Worm (Caenorhabditis elegans) whole organism, L1 larva: ENCODE results near the gene col-152.

Experiments
- C34B4.2 ChIP-seq: sonication (generic microtip); optimal IDR thresholded peaks from 2 replicates; lab custom pipeline; 2017; ENCODE audit warnings: mild to moderate bottlenecking, missing genetic modification characterization, missing compliant biosample characterization
- F16B12.6 ChIP-seq: fragments of 150-350 bp; optimal IDR thresholded peaks from 2 replicates; lab custom pipeline; 2014; ENCODE audit warnings: missing biosample characterization, missing genetic modification characterization
- Y116A8C.19 ChIP-seq: sonication (generic microtip); optimal IDR thresholded peaks from 2 replicates; lab custom pipeline; 2016; ENCODE audit warnings: missing compliant biosample characterization, missing genetic modification characterization, borderline replicate concordance
- aha-1 ChIP-seq: fragments of 150-350 bp; optimal IDR thresholded peaks from 2 replicates; lab custom pipeline; 2014; ENCODE audit warnings: missing biosample characterization, missing genetic modification characterization
- alr-1 ChIP-seq: fragments of 200-800 bp; sonication (Bioruptor generic); optimal IDR thresholded peaks from 2 replicates; lab custom pipeline; 2018; ENCODE audit warnings: borderline replicate concordance, mild to moderate bottlenecking, missing genetic modification characterization, missing compliant biosample characterization
- aly-2 ChIP-seq: fragments of 150-350 bp; optimal IDR thresholded peaks from 2 replicates; lab custom pipeline; 2014; ENCODE audit warnings: missing biosample characterization, missing genetic modification characterization
- ama-1 ChIP-seq: fragments of 150-350 bp; optimal IDR thresholded peaks from 2 replicates; lab custom pipeline; 2014
- ceh-63 ChIP-seq: fragments of 200-800 bp; sonication (Bioruptor generic); optimal IDR thresholded peaks from 2 replicates; lab custom pipeline; 2018; ENCODE audit warnings: mild to moderate bottlenecking, missing genetic modification characterization, missing compliant biosample characterization
- ceh-8 ChIP-seq: fragments of 200-800 bp; sonication (Bioruptor generic); optimal IDR thresholded peaks from 2 replicates; lab custom pipeline; 2018; ENCODE audit warnings: mild to moderate bottlenecking, missing genetic modification characterization, moderate library complexity, missing compliant biosample characterization
- ceh-88 ChIP-seq: fragments of 200-800 bp; sonication (Bioruptor generic); IDR thresholded peaks from 2 replicates; pipeline ENCODE4 v1.3.6; 2022; ENCODE audit warnings: missing genetic modification characterization, missing compliant biosample characterization
- ceh-90 ChIP-seq: sonication (generic microtip); optimal IDR thresholded peaks from 2 replicates; lab custom pipeline; 2016; ENCODE audit warnings: missing genetic modification characterization, missing compliant biosample characterization
- dsc-1 ChIP-seq: sonication (generic microtip); optimal IDR thresholded peaks from 2 replicates; lab custom pipeline; 2016; ENCODE audit warnings: mild to moderate bottlenecking, missing genetic modification characterization, missing compliant biosample characterization
- efl-1 ChIP-seq, 4 experiments: fragments of 150-350 bp; optimal IDR thresholded peaks in 3 of 4; peaks in 1 of 4; 1 replicate in 1 of 4; 2 replicates in 3 of 4; lab custom pipeline; 2014; ENCODE audit warnings: missing biosample characterization in 2 of 4, missing genetic modification characterization in 2 of 4, missing genetic modification reagents in 2 of 4
- egl-13 ChIP-seq: sonication (generic microtip); optimal IDR thresholded peaks from 2 replicates; lab custom pipeline; 2016; ENCODE audit warnings: missing genotype, missing genetic modification reagents, missing genetic modification characterization, missing compliant biosample characterization
- elt-3 ChIP-seq, 6 experiments: fragments of 150-350 bp in 1 of 6; sonication (generic microtip); optimal IDR thresholded peaks; 2 replicates each; lab custom pipeline; 2017 to 2018; ENCODE audit warnings: missing biosample characterization in 6 of 6, missing genetic modification characterization in 6 of 6, inconsistent platforms in 1 of 6
- fkh-10 ChIP-seq: sonication (generic microtip); optimal IDR thresholded peaks from 2 replicates; lab custom pipeline; 2017; ENCODE audit warnings: missing biosample characterization, missing genetic modification reagents, missing genetic modification characterization
- fkh-4 ChIP-seq: sonication (generic microtip); optimal IDR thresholded peaks from 2 replicates; lab custom pipeline; 2016; ENCODE audit warnings: missing compliant biosample characterization, missing genetic modification characterization, borderline replicate concordance
- fos-1 ChIP-seq: fragments of 150-350 bp; optimal IDR thresholded peaks from 2 replicates; lab custom pipeline; 2014; ENCODE audit warnings: missing biosample characterization, missing genetic modification characterization
- hlh-4 ChIP-seq: sonication (generic microtip); optimal IDR thresholded peaks from 2 replicates; lab custom pipeline; 2016; ENCODE audit warnings: mild to moderate bottlenecking, missing genetic modification characterization, missing compliant biosample characterization
- hpl-2 ChIP-seq: fragments of 150-350 bp; optimal IDR thresholded peaks from 2 replicates; lab custom pipeline; 2014; ENCODE audit warnings: missing biosample characterization, missing genetic modification reagents, missing genetic modification characterization
- irx-1 ChIP-seq: sonication (generic microtip); optimal IDR thresholded peaks from 2 replicates; lab custom pipeline; 2016; ENCODE audit warnings: missing genetic modification characterization, missing compliant biosample characterization
- isw-1 ChIP-seq: fragments of 200-800 bp; sonication (Bioruptor generic); IDR thresholded peaks from 2 replicates; pipeline ENCODE4 v1.3.6; 2022; ENCODE audit warnings: missing genetic modification characterization, missing compliant biosample characterization
- lin-13 ChIP-seq: fragments of 150-350 bp; optimal IDR thresholded peaks from 2 replicates; lab custom pipeline; 2014; ENCODE audit warnings: missing biosample characterization, missing genetic modification reagents, missing genetic modification characterization
- lin-14 ChIP-seq: fragments of 200-800 bp; sonication (Bioruptor generic); optimal IDR thresholded peaks from 2 replicates; lab custom pipeline; 2018; ENCODE audit warnings: mild to moderate bottlenecking, missing genetic modification characterization, moderate library complexity, missing compliant biosample characterization
- lin-15B ChIP-seq: fragments of 150-350 bp; sonication (generic microtip); optimal IDR thresholded peaks from 3 replicates; lab custom pipeline; 2014; ENCODE audit warnings: missing biosample characterization, missing genetic modification characterization
- lin-35 ChIP-seq, 2 experiments: fragments of 150-350 bp; optimal IDR thresholded peaks; 2 replicates each; lab custom pipeline; 2014; ENCODE audit warnings: missing biosample characterization in 2 of 2, missing genetic modification characterization in 2 of 2, missing genetic modification reagents in 2 of 2
- lin-39 ChIP-seq: fragments of 150-350 bp; optimal IDR thresholded peaks from 2 replicates; lab custom pipeline; 2014; ENCODE audit warnings: missing biosample characterization, missing genetic modification reagents, missing genetic modification characterization
- lir-3 ChIP-seq: sonication (generic microtip); optimal IDR thresholded peaks from 2 replicates; lab custom pipeline; 2016; ENCODE audit warnings: mild to moderate bottlenecking, missing genetic modification characterization, moderate library complexity, missing compliant biosample characterization; ENCODE audit not compliant: poor library complexity
- mab-9 ChIP-seq: fragments of 200-800 bp; sonication (Bioruptor generic); IDR thresholded peaks from 2 replicates; pipeline ENCODE4 v1.3.6; 2022; ENCODE audit warnings: missing genetic modification reagents, missing genetic modification characterization, missing compliant biosample characterization
- mdl-1 ChIP-seq, 2 experiments: fragments of 150-350 bp; optimal IDR thresholded peaks; 2 replicates each; lab custom pipeline; 2014 to 2017; ENCODE audit warnings: missing biosample characterization in 2 of 2, missing genetic modification characterization in 2 of 2, inconsistent platforms in 1 of 2
- nhr-19 ChIP-seq: fragments of 200-800 bp; sonication (Bioruptor generic); conservative IDR thresholded peaks from 2 replicates; pipeline ENCODE4 v1.3.6; 2022; ENCODE audit warnings: missing genetic modification characterization, missing compliant biosample characterization
- nhr-237 ChIP-seq: fragments of 150-350 bp; optimal IDR thresholded peaks from 2 replicates; lab custom pipeline; 2014; ENCODE audit warnings: missing biosample characterization, missing genetic modification characterization
- nhr-28 ChIP-seq: fragments of 150-350 bp; optimal IDR thresholded peaks from 2 replicates; lab custom pipeline; 2014; ENCODE audit warnings: missing biosample characterization, missing genetic modification characterization
- nhr-76 ChIP-seq: sonication (generic microtip); optimal IDR thresholded peaks from 2 replicates; lab custom pipeline; 2017; ENCODE audit warnings: missing biosample characterization, missing genetic modification characterization
- nhr-77 ChIP-seq: fragments of 150-350 bp; optimal IDR thresholded peaks from 2 replicates; lab custom pipeline; 2014; ENCODE audit warnings: missing biosample characterization, missing genetic modification characterization
- nhr-84 ChIP-seq: sonication (generic microtip); optimal IDR thresholded peaks from 2 replicates; lab custom pipeline; 2017; ENCODE audit warnings: missing biosample characterization, missing genetic modification characterization
- nhr-85 ChIP-seq: sonication (generic microtip); peaks from one replicate; lab custom pipeline; 2016; ENCODE audit warnings: missing genetic modification characterization, inconsistent platforms, missing compliant biosample characterization
- nhr-90 ChIP-seq: sonication (generic microtip); optimal IDR thresholded peaks from 2 replicates; lab custom pipeline; 2016; ENCODE audit warnings: mild to moderate bottlenecking, missing genetic modification characterization, missing compliant biosample characterization; ENCODE audit not compliant: poor library complexity
- pag-3 ChIP-seq: sonication (generic microtip); optimal IDR thresholded peaks from 2 replicates; lab custom pipeline; 2017; ENCODE audit warnings: missing genetic modification characterization, mild to moderate bottlenecking, missing compliant biosample characterization, antibody characterized with exemption, borderline replicate concordance; ENCODE audit not compliant: insufficient read depth
- pqm-1 ChIP-seq: sonication (generic microtip); optimal IDR thresholded peaks from 3 replicates; lab custom pipeline; 2017; ENCODE audit warnings: missing biosample characterization, missing genetic modification characterization
- rnt-1 ChIP-seq: sonication (generic microtip); optimal IDR thresholded peaks from 2 replicates; lab custom pipeline; 2016; ENCODE audit warnings: mild to moderate bottlenecking, missing genetic modification characterization, moderate library complexity, missing compliant biosample characterization
- skn-1 ChIP-seq: fragments of 150-350 bp; optimal IDR thresholded peaks from 2 replicates; lab custom pipeline; 2014; ENCODE audit warnings: missing biosample characterization, missing genetic modification characterization
- snpc-4 ChIP-seq: fragments of 150-350 bp; optimal IDR thresholded peaks from 2 replicates; lab custom pipeline; 2014; ENCODE audit warnings: missing biosample characterization, missing genetic modification characterization
- snu-23 ChIP-seq: sonication (generic microtip); optimal IDR thresholded peaks from 2 replicates; lab custom pipeline; 2016; ENCODE audit warnings: missing genetic modification characterization, missing compliant biosample characterization
- sptf-1 ChIP-seq: fragments of 150-350 bp; optimal IDR thresholded peaks from 2 replicates; lab custom pipeline; 2014; ENCODE audit warnings: missing biosample characterization, missing genetic modification characterization
- sup-37 ChIP-seq: fragments of 200-800 bp; sonication (Bioruptor generic); optimal IDR thresholded peaks from 2 replicates; lab custom pipeline; 2018; ENCODE audit warnings: mild to moderate bottlenecking, missing genetic modification characterization, missing compliant biosample characterization
- swsn-7 ChIP-seq: sonication (generic microtip); optimal IDR thresholded peaks from 2 replicates; lab custom pipeline; 2016; ENCODE audit warnings: missing genetic modification characterization, missing compliant biosample characterization
- tbx-2 ChIP-seq: sonication (generic microtip); optimal IDR thresholded peaks from 2 replicates; lab custom pipeline; 2016; ENCODE audit warnings: missing genetic modification characterization, missing compliant biosample characterization
- tlp-1 ChIP-seq: fragments of 150-350 bp; optimal IDR thresholded peaks from 2 replicates; lab custom pipeline; 2014; ENCODE audit warnings: missing biosample characterization, missing genetic modification characterization
- unc-62 ChIP-seq: fragments of 150-350 bp; optimal IDR thresholded peaks from 2 replicates; lab custom pipeline; 2014; ENCODE audit warnings: missing biosample characterization, missing genetic modification reagents, missing genetic modification characterization
- unc-86 ChIP-seq: sonication (generic microtip); optimal IDR thresholded peaks from 2 replicates; lab custom pipeline; 2016; ENCODE audit warnings: missing genetic modification characterization, missing compliant biosample characterization
- unc-98 ChIP-seq: fragments of 200-800 bp; sonication (Bioruptor generic); IDR thresholded peaks from 2 replicates; pipeline ENCODE4 v1.3.6; 2022; ENCODE audit warnings: missing genetic modification characterization, missing compliant biosample characterization
- ztf-11 ChIP-seq, 2 experiments: sonication (generic microtip); optimal IDR thresholded peaks; 2 replicates each; lab custom pipeline; 2016 to 2017; ENCODE audit warnings: missing genetic modification characterization in 2 of 2, missing biosample characterization in 1 of 2, missing compliant biosample characterization in 1 of 2

col-152 gene

DNA sequence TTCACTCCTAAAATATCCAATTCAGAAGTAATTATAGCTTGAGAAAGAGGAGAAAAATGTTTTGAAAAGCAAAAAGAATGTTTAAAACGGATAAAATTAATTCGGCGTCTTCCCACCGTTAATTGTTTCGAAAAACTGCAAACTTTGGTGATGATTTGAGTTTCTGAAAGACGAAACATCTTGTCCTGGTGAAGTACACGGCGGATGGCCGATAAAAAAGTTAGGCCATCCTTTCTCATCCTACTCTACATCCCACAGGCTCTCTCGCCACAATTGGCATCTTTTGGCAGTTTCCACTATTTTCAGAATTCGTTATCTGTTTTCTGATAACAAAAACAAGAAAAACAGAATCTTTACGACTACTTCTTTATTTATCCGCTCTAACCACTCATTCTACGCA, 34.8 kb upstream of the col-152 start, which contains the start of the genes C35A5.8 and hda-11 (continued):
- peak; percentile 91 for TF ChIP-seq fkh-4 (tag; lab: Kevin White, UChicago)
- TF ChIP-seq nhr-77 (tag; lab: Kevin White, UChicago): no peak
- peak; percentile 71 to 77 for TF ChIP-seq efl-1 (optimal IDR thresholded peaks at IDR 0.05; lab: Kevin White, UChicago)
- peak; percentile 71 to 97 for TF ChIP-seq efl-1 (GFP tag; optimal IDR thresholded peaks at IDR 0.05 in 1 of 2; lab: Kevin White, UChicago)
- TF ChIP-seq alr-1 (tag; lab: Kevin White, UChicago): no peak
- TF ChIP-seq egl-13 (tag; lab: Kevin White, UChicago): peak; percentile 84
- peak; percentile 58 for TF ChIP-seq lin-39 (tag; lab: Kevin White, UChicago)
- no peak for TF ChIP-seq unc-62 (GFP tag; lab: Kevin White, UChicago)
- peak; percentile 36 for TF ChIP-seq lin-13 (GFP tag; lab: Kevin White, UChicago)
- peak; percentile 20 for TF ChIP-seq sup-37 (GFP tag; lab: Kevin White, UChicago)
- peak; percentile 57 for TF ChIP-seq hlh-4 (tag; lab: Kevin White, UChicago)
- no peak for TF ChIP-seq aha-1
- TF ChIP-seq ceh-90: peak; percentile 94
- no peak for TF ChIP-seq nhr-76 (tag; lab: Kevin White, UChicago)
- TF ChIP-seq hpl-2: no peak
- TF ChIP-seq nhr-237 (tag; lab: Kevin White, UChicago): no peak
- TF ChIP-seq nhr-19 (GFP tag; lab: Robert Waterston, UW): peak; percentile 82
- peak; percentile 65 for TF ChIP-seq Y116A8C.19
- peak; percentile 91 for TF ChIP-seq nhr-90 (tag; lab: Kevin White, UChicago)
- peak; percentile 71 to 74 for TF ChIP-seq lin-35 (GFP tag; optimal IDR thresholded peaks at IDR 0.05; lab: Kevin White, UChicago)
- TF ChIP-seq lin-15B (tag; lab: Kevin White, UChicago): peak; percentile 8
- peak; percentile 89 for TF ChIP-seq tbx-2 (tag; lab: Kevin White, UChicago)
- peak; percentile 70 for TF ChIP-seq mab-9
- TF ChIP-seq elt-3 (tag; optimal IDR thresholded peaks at IDR 0.05; lab: Kevin White, UChicago): peak in 1 of 6 experiments; percentile 22
- peak; percentile 93 for TF ChIP-seq irx-1 (tag; lab: Kevin White, UChicago)
- peak in 1 of 2 experiments; percentile 94 for TF ChIP-seq ztf-11 (tag; optimal IDR thresholded peaks at IDR 0.05; lab: Kevin White, UChicago)
- TF ChIP-seq unc-98 (GFP tag; lab: Robert Waterston, UW): peak; percentile 79
- TF ChIP-seq nhr-85: peak; percentile 92
- no peak for TF ChIP-seq F16B12.6 (tag; lab: Kevin White, UChicago)
- TF ChIP-seq nhr-84 (tag; lab: Kevin White, UChicago): no peak
- no peak for TF ChIP-seq sptf-1 (tag; lab: Kevin White, UChicago)
- TF ChIP-seq snpc-4 (tag; lab: Kevin White, UChicago): peak; percentile 58
- TF ChIP-seq ama-1 (lab: Kevin White, UChicago): no peak
- no peak for TF ChIP-seq nhr-28 (tag; lab: Kevin White, UChicago)
- TF ChIP-seq aly-2 (tag; lab: Kevin White, UChicago): no peak
- TF ChIP-seq lir-3 (tag; lab: Kevin White, UChicago): peak; percentile 97
- TF ChIP-seq pag-3: peak; percentile 28
- peak; percentile 74 for TF ChIP-seq lin-14 (GFP tag; lab: Kevin White, UChicago)
- no peak for TF ChIP-seq ceh-88 (GFP tag; lab: Robert Waterston, UW)
- peak; percentile 52 for TF ChIP-seq skn-1 (tag; lab: Kevin White, UChicago)
- TF ChIP-seq fkh-10 (GFP tag; lab: Kevin White, UChicago): no peak
- peak; percentile 99 for TF ChIP-seq rnt-1 (tag; lab: Kevin White, UChicago)
- TF ChIP-seq swsn-7 (tag; lab: Kevin White, UChicago): peak; percentile 80
- TF ChIP-seq fos-1 (tag; lab: Kevin White, UChicago): peak; percentile 20
- TF ChIP-seq snu-23 (GFP tag; lab: Kevin White, UChicago): peak; percentile 86
- TF ChIP-seq dsc-1: peak; percentile 88
- peak; percentile 77 for TF ChIP-seq isw-1
- no peak for TF ChIP-seq C34B4.2
- TF ChIP-seq tlp-1: no peak
- TF ChIP-seq ceh-8 (GFP tag; lab: Kevin White, UChicago): peak; percentile 7
- TF ChIP-seq pqm-1: no peak
- peak; percentile 59 for TF ChIP-seq ceh-63 (GFP tag; lab: Kevin White, UChicago)
- TF ChIP-seq mdl-1 (tag; optimal IDR thresholded peaks at IDR 0.05; lab: Kevin White, UChicago): peak in 1 of 2 experiments; percentile 24
- peak; percentile 59 for TF ChIP-seq unc-86
